Fruit fly (Drosophila melanogaster): ENCODE data around the gene CG31445.

- no peak for TF ChIP-seq Clk (GFP tag; optimal IDR thresholded peaks at IDR 0.05)
- TF ChIP-seq Hr96 (GFP tag; optimal IDR thresholded peaks at IDR 0.05) = no peak
- no peak for TF ChIP-seq cnc (optimal IDR thresholded peaks at IDR 0.05)
- no peak for TF ChIP-seq kay (GFP tag; ENCODE audit: borderline replicate concordance)
- TF ChIP-seq toe (GFP tag; optimal IDR thresholded peaks at IDR 0.05) = no peak
- TF ChIP-seq CG33017 (tag; optimal IDR thresholded peaks at IDR 0.05) = no peak
- no peak for TF ChIP-seq pad (GFP tag; optimal IDR thresholded peaks at IDR 0.05)
- TF ChIP-seq CG14711 (tag; optimal IDR thresholded peaks at IDR 0.05) = no peak
- no peak for TF ChIP-seq CG7101 (tag; optimal IDR thresholded peaks at IDR 0.05)
- no peak for TF ChIP-seq CG1620 (GFP tag; optimal IDR thresholded peaks at IDR 0.05)
- TF ChIP-seq tj (GFP tag; optimal IDR thresholded peaks at IDR 0.05) = no peak
- no peak for TF ChIP-seq CG7045 (GFP tag; optimal IDR thresholded peaks at IDR 0.05)
Observed at dm6 chr3R:29244727-29245126, at the start of gene CG31445.

All from whole organism, adult.